Fruit fly (Drosophila melanogaster) whole organism, adult: Measurements from ENCODE around the gene Gr98a.

Experiments used
- CG11617 ChIP-seq: fragments of 200-800 bp; sonication (Bioruptor generic); optimal IDR thresholded peaks from 2 replicates; lab custom pipeline; 2017; ENCODE audit warnings: mild to moderate bottlenecking, missing biosample characterization, missing genetic modification reagents, missing genetic modification characterization
- CG12768 ChIP-seq: fragments of 200-800 bp; sonication (Bioruptor generic); optimal IDR thresholded peaks from 2 replicates; lab custom pipeline; 2017; ENCODE audit warnings: missing biosample characterization, missing genetic modification characterization, mild to moderate bottlenecking, moderate library complexity, missing genetic modification reagents
- CG14711 ChIP-seq: fragments of 200-800 bp; sonication (Bioruptor generic); optimal IDR thresholded peaks from 2 replicates; lab custom pipeline; 2018; ENCODE audit warnings: missing biosample characterization, mild to moderate bottlenecking, missing genetic modification characterization, moderate library complexity
- CG1620 ChIP-seq: fragments of 200-800 bp; sonication (Bioruptor generic); optimal IDR thresholded peaks from 2 replicates; lab custom pipeline; 2016; ENCODE audit warnings: missing biosample characterization, missing genetic modification characterization
- CG33017 ChIP-seq: fragments of 200-800 bp; sonication (Bioruptor generic); optimal IDR thresholded peaks from 2 replicates; lab custom pipeline; 2018; ENCODE audit warnings: missing biosample characterization, mild to moderate bottlenecking, missing genetic modification characterization, moderate library complexity
- CG5204 ChIP-seq: fragments of 200-800 bp; sonication (Bioruptor generic); optimal IDR thresholded peaks from 2 replicates; lab custom pipeline; 2016; ENCODE audit warnings: missing biosample characterization, missing genetic modification characterization
- CG7045 ChIP-seq: fragments of 200-800 bp; sonication (Bioruptor generic); optimal IDR thresholded peaks from 2 replicates; lab custom pipeline; 2017; ENCODE audit warnings: missing biosample characterization, mild to moderate bottlenecking, missing genetic modification characterization
- CG7101 ChIP-seq: fragments of 200-800 bp; sonication (Bioruptor generic); optimal IDR thresholded peaks from 2 replicates; lab custom pipeline; 2018; ENCODE audit warnings: missing biosample characterization, mild to moderate bottlenecking, missing genetic modification characterization, moderate library complexity
- Clk ChIP-seq: fragments of 200-800 bp; sonication (Bioruptor generic); optimal IDR thresholded peaks from 2 replicates; lab custom pipeline; 2017; ENCODE audit warnings: missing biosample characterization, missing genetic modification characterization
- Crg-1 ChIP-seq: fragments of 200-800 bp; sonication (Bioruptor generic); optimal IDR thresholded peaks from 2 replicates; lab custom pipeline; 2016; ENCODE audit warnings: missing biosample characterization, missing genetic modification characterization
- Hr96 ChIP-seq: fragments of 200-800 bp; sonication (Bioruptor generic); optimal IDR thresholded peaks from 2 replicates; lab custom pipeline; 2016; ENCODE audit warnings: missing biosample characterization, missing genetic modification characterization
- Mnt ChIP-seq: fragments of 200-800 bp; sonication (Bioruptor generic); optimal IDR thresholded peaks from 2 replicates; lab custom pipeline; 2016; ENCODE audit warnings: missing biosample characterization, mild to moderate bottlenecking, missing genetic modification characterization
- bab1 ChIP-seq: fragments of 200-800 bp; sonication (Bioruptor generic); optimal IDR thresholded peaks from 3 replicates; lab custom pipeline; 2019; ENCODE audit warnings: missing biosample characterization, mild to moderate bottlenecking, missing genetic modification characterization, moderate library complexity
- cic ChIP-seq: fragments of 200-800 bp; sonication (Bioruptor generic); optimal IDR thresholded peaks from 2 replicates; lab custom pipeline; 2017; ENCODE audit warnings: missing biosample characterization, mild to moderate bottlenecking, missing genetic modification characterization, moderate library complexity
- cnc ChIP-seq, 2 experiments: fragments of >200 bp; optimal IDR thresholded peaks; 2 replicates each; lab custom pipeline; 2017
- kay ChIP-seq: fragments of 200-800 bp; sonication (Bioruptor generic); peaks from one replicate; lab custom pipeline; 2016; ENCODE audit warnings: missing biosample characterization, missing genetic modification characterization, borderline replicate concordance
- ovo ChIP-seq: fragments of 200-800 bp; sonication (Bioruptor generic); optimal IDR thresholded peaks from 2 replicates; lab custom pipeline; 2016; ENCODE audit warnings: missing biosample characterization, missing genetic modification characterization
- pad ChIP-seq: fragments of 200-800 bp; sonication (Bioruptor generic); optimal IDR thresholded peaks from 3 replicates; lab custom pipeline; 2017; ENCODE audit warnings: missing biosample characterization, missing genetic modification characterization, mild to moderate bottlenecking, moderate library complexity, missing genetic modification reagents
- tj ChIP-seq: fragments of 200-800 bp; sonication (Bioruptor generic); optimal IDR thresholded peaks from 3 replicates; lab custom pipeline; 2017; ENCODE audit warnings: missing biosample characterization, mild to moderate bottlenecking, missing genetic modification characterization, moderate library complexity
- toe ChIP-seq: fragments of 200-800 bp; sonication (Bioruptor generic); optimal IDR thresholded peaks from 2 replicates; lab custom pipeline; 2016; ENCODE audit warnings: missing biosample characterization, missing genetic modification characterization

The Gr98a gene

dm6 chr3R:27487627-27488026, at the start of gene Gr98a:
Gr98a (plus strand) TSS chr3R:27487927.
- TF ChIP-seq CG12768 (GFP tag; lab: Kevin White, UChicago) (no peak), Hr96 (GFP tag; lab: Kevin White, UChicago) (no peak), Crg-1 (no peak), CG5204 (GFP tag; lab: Kevin White, UChicago) (no peak), toe (no peak), pad (no peak), tj (no peak), CG7045 (GFP tag; lab: Kevin White, UChicago) (no peak), kay (GFP tag; lab: Kevin White, UChicago) (no peak), cic (GFP tag; lab: Kevin White, UChicago) (no peak), bab1 (no peak), CG7101 (tag; lab: Kevin White, UChicago) (no peak), Mnt (GFP tag; lab: Kevin White, UChicago) (no peak)

dm6 chr3R:27438370-27438769, 49.4 kb upstream of the Gr98a start:
- TF ChIP-seq kay (GFP tag; lab: Kevin White, UChicago) (peak; percentile 12), Mnt (GFP tag; lab: Kevin White, UChicago) (no peak)

- TF ChIP-seq CG11617 = no peak
Measured at dm6 chr3R:27440012-27440411, 47.7 kb upstream of the Gr98a start, which contains the start of gene CG43447. CG43447 (plus strand) TSS chr3R:27440312.

dm6 chr3R:27440628-27441027, 47.1 kb upstream of the Gr98a start, which contains the start of gene CG44290:
CG44290 (minus strand) TSS chr3R:27440944.
- no peak for TF ChIP-seq Clk (GFP tag; lab: Kevin White, UChicago)

dm6 chr3R:27441219-27441808, 46.4 kb upstream of the Gr98a start:
- TF ChIP-seq CG1620 (GFP tag; lab: Kevin White, UChicago) = no peak
- TF ChIP-seq CG7101 (tag; lab: Kevin White, UChicago) = no peak
- no peak for TF ChIP-seq Mnt (GFP tag; lab: Kevin White, UChicago)
- TF ChIP-seq pad = no peak
- no peak for TF ChIP-seq Crg-1
- TF ChIP-seq CG33017 (tag; lab: Kevin White, UChicago) = no peak
- TF ChIP-seq kay (GFP tag; lab: Kevin White, UChicago) = no peak
- no peak for TF ChIP-seq bab1
- no peak for TF ChIP-seq Hr96 (GFP tag; lab: Kevin White, UChicago)
- no peak for TF ChIP-seq cnc (optimal IDR thresholded peaks at IDR 0.05; lab: Kevin White, UChicago)
- TF ChIP-seq CG12768 (GFP tag; lab: Kevin White, UChicago) = no peak
- no peak for TF ChIP-seq tj
- TF ChIP-seq toe = no peak
- TF ChIP-seq ovo = no peak
- no peak for TF ChIP-seq Clk (GFP tag; lab: Kevin White, UChicago)
- no peak for TF ChIP-seq CG5204 (GFP tag; lab: Kevin White, UChicago)

- TF ChIP-seq kay (GFP tag; lab: Kevin White, UChicago) = no peak
- no peak for TF ChIP-seq ovo
- TF ChIP-seq CG14711 = no peak
- no peak for TF ChIP-seq Crg-1
- TF ChIP-seq Clk (GFP tag; lab: Kevin White, UChicago) = no peak
- TF ChIP-seq CG7045 (GFP tag; lab: Kevin White, UChicago) = no peak
- no peak for TF ChIP-seq Mnt (GFP tag; lab: Kevin White, UChicago)
- TF ChIP-seq bab1 = no peak
- no peak for TF ChIP-seq cic (GFP tag; lab: Kevin White, UChicago)
- TF ChIP-seq tj = no peak
- no peak for TF ChIP-seq pad
- TF ChIP-seq CG33017 (tag; lab: Kevin White, UChicago) = no peak
- TF ChIP-seq CG1620 (GFP tag; lab: Kevin White, UChicago) = no peak
- no peak for TF ChIP-seq CG11617
- TF ChIP-seq CG5204 (GFP tag; lab: Kevin White, UChicago) = no peak
- no peak for TF ChIP-seq Hr96 (GFP tag; lab: Kevin White, UChicago)
- TF ChIP-seq toe = no peak
Measured at dm6 chr3R:27442483-27442979, 45.2 kb upstream of the Gr98a start.

dm6 chr3R:27445311-27445710, 42.4 kb upstream of the Gr98a start:
- TF ChIP-seq cnc (optimal IDR thresholded peaks at IDR 0.05; lab: Kevin White, UChicago) (no peak), CG5204 (GFP tag; lab: Kevin White, UChicago) (no peak), cic (GFP tag; lab: Kevin White, UChicago) (no peak), Hr96 (GFP tag; lab: Kevin White, UChicago) (no peak), CG11617 (no peak), kay (GFP tag; lab: Kevin White, UChicago) (no peak), Clk (GFP tag; lab: Kevin White, UChicago) (no peak), Mnt (GFP tag; lab: Kevin White, UChicago) (no peak), tj (no peak), bab1 (no peak), CG1620 (GFP tag; lab: Kevin White, UChicago) (no peak), toe (no peak), ovo (no peak)
